Worm (Caenorhabditis elegans) whole organism, mixed stage, embryonic: ENCODE results near the gene dhs-21.

Experiments
- M03D4.4 ChIP-seq: sonication (generic microtip); optimal IDR thresholded peaks from 2 replicates; lab custom pipeline; 2017; ENCODE audit warnings: mild to moderate bottlenecking, missing genetic modification characterization, missing compliant biosample characterization
- elt-1 ChIP-seq: sonication (generic microtip); optimal IDR thresholded peaks from 2 replicates; lab custom pipeline; 2017; ENCODE audit warnings: missing genetic modification characterization, mild to moderate bottlenecking, missing compliant biosample characterization, antibody characterized with exemption, moderate library complexity, borderline replicate concordance; ENCODE audit not compliant: insufficient read depth
- mab-5 ChIP-seq: fragments of 150-350 bp; optimal IDR thresholded peaks from 2 replicates; lab custom pipeline; 2014; ENCODE audit warnings: missing biosample characterization, missing genetic modification characterization
- nhr-28 ChIP-seq: fragments of 150-350 bp; optimal IDR thresholded peaks from 2 replicates; lab custom pipeline; 2014; ENCODE audit warnings: missing biosample characterization, missing genetic modification characterization
- pha-4 ChIP-seq: fragments of 150-350 bp; optimal IDR thresholded peaks from 2 replicates; lab custom pipeline; 2018; ENCODE audit warnings: missing biosample characterization, missing genetic modification reagents, missing genetic modification characterization
- snpc-4 ChIP-seq: fragments of 150-350 bp; optimal IDR thresholded peaks from 2 replicates; lab custom pipeline; 2014; ENCODE audit warnings: missing biosample characterization, missing genetic modification characterization
- unc-39 ChIP-seq: fragments of 150-350 bp; optimal IDR thresholded peaks from 2 replicates; lab custom pipeline; 2014; ENCODE audit warnings: missing biosample characterization, missing genetic modification characterization
- unc-62 ChIP-seq: fragments of 150-350 bp; optimal IDR thresholded peaks from 2 replicates; lab custom pipeline; 2014; ENCODE audit warnings: missing biosample characterization, missing genetic modification reagents, missing genetic modification characterization

- TF ChIP-seq unc-39 (tag; lab: Kevin White, UChicago) (no peak), pha-4 (tag; lab: Kevin White, UChicago) (no peak), M03D4.4 (tag; lab: Kevin White, UChicago) (no peak), mab-5 (tag; lab: Kevin White, UChicago) (no peak), unc-62 (GFP tag; lab: Kevin White, UChicago) (no peak), snpc-4 (tag; lab: Kevin White, UChicago) (no peak), nhr-28 (tag; lab: Kevin White, UChicago) (no peak), elt-1 (tag; lab: Kevin White, UChicago) (no peak)
These were observed 36.0 kb downstream of the dhs-21 start, which contains the start of gene istr-1 for ce11 chrV:12697364-12697901.
